Worm (Caenorhabditis elegans) whole organism, young adult: ENCODE results near the gene sdz-26.

Experiments used
- B0261.1 ChIP-seq: sonication (generic microtip); optimal IDR thresholded peaks from 2 replicates; lab custom pipeline; 2016; ENCODE audit warnings: mild to moderate bottlenecking, missing genetic modification characterization, moderate library complexity, missing compliant biosample characterization
- C06A6.2 ChIP-seq: fragments of 200-800 bp; sonication (Bioruptor generic); conservative IDR thresholded peaks from 2 replicates; pipeline ENCODE4 v1.3.6; 2022; ENCODE audit warnings: missing genetic modification characterization, missing compliant biosample characterization
- F22D6.2 ChIP-seq: sonication (generic microtip); optimal IDR thresholded peaks from 2 replicates; lab custom pipeline; 2016; ENCODE audit warnings: mild to moderate bottlenecking, missing genetic modification characterization, missing compliant biosample characterization
- F23B12.7 ChIP-seq: sonication (generic microtip); optimal IDR thresholded peaks from 2 replicates; lab custom pipeline; 2017; ENCODE audit warnings: missing genetic modification characterization, mild to moderate bottlenecking, missing compliant biosample characterization, antibody characterized with exemption, moderate library complexity; ENCODE audit not compliant: insufficient read depth
- F52B5.7 ChIP-seq: sonication (generic microtip); optimal IDR thresholded peaks from 2 replicates; lab custom pipeline; 2016; ENCODE audit warnings: mild to moderate bottlenecking, missing genetic modification characterization, missing compliant biosample characterization
- F57C9.4 ChIP-seq: sonication (generic microtip); optimal IDR thresholded peaks from 2 replicates; lab custom pipeline; 2017; ENCODE audit warnings: mild to moderate bottlenecking, missing genetic modification characterization, missing compliant biosample characterization
- K12H6.12 ChIP-seq: fragments of 200-800 bp; sonication (Bioruptor generic); optimal IDR thresholded peaks from 2 replicates; lab custom pipeline; 2018; ENCODE audit warnings: mild to moderate bottlenecking, missing genetic modification characterization, missing compliant biosample characterization
- Y53F4B.3 ChIP-seq: fragments of 200-800 bp; sonication (Bioruptor generic); IDR thresholded peaks from 2 replicates; pipeline ENCODE4 v1.3.6; 2022; ENCODE audit warnings: missing genetic modification reagents, missing genetic modification characterization, missing compliant biosample characterization
- ZK185.1 ChIP-seq: sonication (generic microtip); optimal IDR thresholded peaks from 2 replicates; lab custom pipeline; 2016; ENCODE audit warnings: mild to moderate bottlenecking, missing genetic modification characterization, missing compliant biosample characterization; ENCODE audit not compliant: poor library complexity, severe bottlenecking
- attf-3 ChIP-seq: fragments of 200-800 bp; sonication (Bioruptor generic); conservative IDR thresholded peaks from 2 replicates; pipeline ENCODE4 v1.3.6; 2022; ENCODE audit warnings: missing genetic modification reagents, missing genetic modification characterization, missing compliant biosample characterization
- attf-5 ChIP-seq: fragments of 200-800 bp; sonication (Bioruptor generic); optimal IDR thresholded peaks from 2 replicates; lab custom pipeline; 2018; ENCODE audit warnings: mild to moderate bottlenecking, missing genetic modification characterization, missing compliant biosample characterization
- cebp-1 ChIP-seq, 2 experiments: fragments of 200-800 bp in 1 of 2; sonication (Bioruptor generic) in 1 of 2; sonication (generic microtip) in 1 of 2; IDR thresholded peaks in 1 of 2; optimal IDR thresholded peaks in 1 of 2; 2 replicates each; pipeline versions ENCODE4 v1.3.6 to Lab custom; 2017 to 2022; ENCODE audit warnings: missing compliant biosample characterization in 2 of 2, missing genetic modification characterization in 2 of 2, mild to moderate bottlenecking in 1 of 2, missing genetic modification reagents in 1 of 2, moderate library complexity in 1 of 2
- ceh-27 ChIP-seq: fragments of 200-800 bp; sonication (Bioruptor generic); optimal IDR thresholded peaks from 2 replicates; lab custom pipeline; 2018; ENCODE audit warnings: mild to moderate bottlenecking, missing genetic modification characterization, moderate library complexity, missing compliant biosample characterization
- ceh-91 ChIP-seq: fragments of 200-800 bp; sonication (Bioruptor generic); IDR thresholded peaks from 2 replicates; pipeline ENCODE4 v1.3.6; 2022; ENCODE audit warnings: missing genetic modification reagents, missing genetic modification characterization, missing compliant biosample characterization
- chd-7 ChIP-seq: sonication (generic microtip); optimal IDR thresholded peaks from 2 replicates; lab custom pipeline; 2016; ENCODE audit warnings: mild to moderate bottlenecking, missing genetic modification characterization, moderate library complexity, missing compliant biosample characterization
- dpff-1 ChIP-seq: sonication (generic microtip); optimal IDR thresholded peaks from 2 replicates; lab custom pipeline; 2017; ENCODE audit warnings: mild to moderate bottlenecking, missing genetic modification characterization, missing compliant biosample characterization
- egl-18 ChIP-seq: fragments of 200-800 bp; sonication (Bioruptor generic); IDR thresholded peaks from 2 replicates; pipeline ENCODE4 v1.3.6; 2022; ENCODE audit warnings: missing genetic modification reagents, missing genetic modification characterization, missing compliant biosample characterization
- ekl-4 ChIP-seq: fragments of 200-800 bp; sonication (Bioruptor generic); IDR thresholded peaks from 2 replicates; pipeline ENCODE4 v1.3.6; 2022; ENCODE audit warnings: missing genetic modification reagents, missing genetic modification characterization, missing compliant biosample characterization
- him-1 ChIP-seq: sonication (generic microtip); optimal IDR thresholded peaks from 2 replicates; lab custom pipeline; 2016; ENCODE audit warnings: missing genotype, missing genetic modification reagents, missing genetic modification characterization, missing compliant biosample characterization
- hlh-12 ChIP-seq: sonication (generic microtip); optimal IDR thresholded peaks from 2 replicates; lab custom pipeline; 2016; ENCODE audit warnings: missing genetic modification characterization, missing compliant biosample characterization
- hmg-1.2 ChIP-seq: fragments of 200-800 bp; sonication (Bioruptor generic); IDR thresholded peaks from 2 replicates; pipeline ENCODE4 v1.3.6; 2022; ENCODE audit warnings: missing genetic modification reagents, missing genetic modification characterization, missing compliant biosample characterization
- hrde-1 ChIP-seq: sonication (generic microtip); optimal IDR thresholded peaks from 2 replicates; lab custom pipeline; 2016; ENCODE audit warnings: missing genetic modification characterization, mild to moderate bottlenecking, missing compliant biosample characterization, moderate library complexity, missing genotype, missing genetic modification reagents, borderline replicate concordance
- hsf-1 ChIP-seq: fragments of 200-800 bp; sonication (Bioruptor generic); IDR thresholded peaks from 2 replicates; pipeline ENCODE4 v1.3.6; 2022; ENCODE audit warnings: missing genetic modification reagents, missing genetic modification characterization, missing compliant biosample characterization
- lag-1 ChIP-seq: fragments of 200-800 bp; sonication (Bioruptor generic); IDR thresholded peaks from 2 replicates; pipeline ENCODE4 v1.3.6; 2022; ENCODE audit warnings: missing genetic modification reagents, missing genetic modification characterization, missing compliant biosample characterization
- let-607 ChIP-seq, 2 experiments: fragments of 200-800 bp in 1 of 2; sonication (Bioruptor generic) in 1 of 2; sonication (generic microtip) in 1 of 2; optimal IDR thresholded peaks; 2 replicates each; lab custom pipeline; 2016 to 2018; ENCODE audit warnings: mild to moderate bottlenecking in 2 of 2, missing compliant biosample characterization in 2 of 2, missing genetic modification characterization in 2 of 2, moderate library complexity in 2 of 2, missing genotype in 1 of 2
- lin-35 ChIP-seq, 3 experiments: fragments of 150-350 bp in 2 of 3; sonication (generic microtip) in 1 of 3; optimal IDR thresholded peaks; 2 replicates each; lab custom pipeline; 2014 to 2018; ENCODE audit warnings: missing biosample characterization in 3 of 3, missing genetic modification characterization in 3 of 3, missing genetic modification reagents in 3 of 3
- lin-40 ChIP-seq: sonication (generic microtip); optimal IDR thresholded peaks from 2 replicates; lab custom pipeline; 2016; ENCODE audit warnings: missing genetic modification characterization, mild to moderate bottlenecking, missing compliant biosample characterization, missing genotype, missing genetic modification reagents
- lsl-1 ChIP-seq: fragments of 200-800 bp; sonication (Bioruptor generic); optimal IDR thresholded peaks from 2 replicates; lab custom pipeline; 2018; ENCODE audit warnings: mild to moderate bottlenecking, missing genetic modification characterization, moderate library complexity, missing compliant biosample characterization
- madf-10 ChIP-seq: sonication (generic microtip); optimal IDR thresholded peaks from 2 replicates; lab custom pipeline; 2016; ENCODE audit warnings: mild to moderate bottlenecking, missing genetic modification characterization, missing compliant biosample characterization
- madf-6 ChIP-seq: fragments of 200-800 bp; sonication (Bioruptor generic); IDR thresholded peaks from 2 replicates; pipeline ENCODE4 v1.3.6; 2022; ENCODE audit warnings: missing genetic modification reagents, missing genetic modification characterization, missing compliant biosample characterization
- mcd-1 ChIP-seq: fragments of 200-800 bp; sonication (Bioruptor generic); IDR thresholded peaks from 2 replicates; pipeline ENCODE4 v1.3.6; 2022; ENCODE audit warnings: missing genetic modification reagents, missing genetic modification characterization, missing compliant biosample characterization
- nhr-27 ChIP-seq: fragments of 200-800 bp; sonication (Bioruptor generic); optimal IDR thresholded peaks from 2 replicates; lab custom pipeline; 2018; ENCODE audit warnings: mild to moderate bottlenecking, missing genetic modification characterization, moderate library complexity, missing compliant biosample characterization
- nhr-80 ChIP-seq: sonication (generic microtip); optimal IDR thresholded peaks from 2 replicates; lab custom pipeline; 2016; ENCODE audit warnings: missing genetic modification characterization, missing compliant biosample characterization
- nhr-90 ChIP-seq: sonication (generic microtip); optimal IDR thresholded peaks from 2 replicates; lab custom pipeline; 2016; ENCODE audit warnings: missing genotype, mild to moderate bottlenecking, missing genetic modification characterization, missing compliant biosample characterization
- pha-4 ChIP-seq: fragments of 150-350 bp; sonication (generic microtip); optimal IDR thresholded peaks from 2 replicates; lab custom pipeline; 2014; ENCODE audit warnings: missing biosample characterization, missing genetic modification reagents, missing genetic modification characterization
- snpc-1.1 ChIP-seq: sonication (generic microtip); optimal IDR thresholded peaks from 2 replicates; lab custom pipeline; 2017; ENCODE audit warnings: missing genetic modification characterization, mild to moderate bottlenecking, missing compliant biosample characterization, antibody characterized with exemption, moderate library complexity, missing genotype, missing genetic modification reagents; ENCODE audit not compliant: insufficient read depth
- snpc-4 ChIP-seq, 5 experiments: fragments of 150-350 bp in 1 of 5; sonication (generic microtip) in 4 of 5; optimal IDR thresholded peaks; 2 replicates each; lab custom pipeline; 2014 to 2018; ENCODE audit warnings: missing genetic modification characterization in 5 of 5, missing biosample characterization in 3 of 5, antibody characterized with exemption in 2 of 5, mild to moderate bottlenecking in 2 of 5, missing compliant biosample characterization in 2 of 5, missing genotype in 2 of 5, moderate library complexity in 2 of 5, missing genetic modification reagents in 1 of 5
- tbp1 ChIP-seq: fragments of 200-800 bp; sonication (Bioruptor generic); optimal IDR thresholded peaks from 2 replicates; lab custom pipeline; 2018; ENCODE audit warnings: mild to moderate bottlenecking, missing genetic modification characterization, missing compliant biosample characterization
- ztf-18 ChIP-seq: sonication (generic microtip); optimal IDR thresholded peaks from 2 replicates; lab custom pipeline; 2016; ENCODE audit warnings: missing genotype, mild to moderate bottlenecking, missing genetic modification characterization, missing compliant biosample characterization
- ztf-22 ChIP-seq: fragments of 200-800 bp; sonication (Bioruptor generic); optimal IDR thresholded peaks from 2 replicates; lab custom pipeline; 2018; ENCODE audit warnings: mild to moderate bottlenecking, missing genetic modification characterization, moderate library complexity, missing compliant biosample characterization

The sdz-26 gene

ce11 chrII:14365182-14365751, 16.3 kb upstream of the sdz-26 start, which contains the start of gene imb-2 (continued):
- TF ChIP-seq hsf-1 (GFP tag; lab: Robert Waterston, UW) (no peak), lin-35 (GFP tag; optimal IDR thresholded peaks at IDR 0.05; lab: Kevin White, UChicago) (peak in 1 of 3 experiments; percentile 73), attf-5 (GFP tag; lab: Kevin White, UChicago) (peak; percentile 89), nhr-80 (peak; percentile 44), K12H6.12 (tag; lab: Kevin White, UChicago) (peak; percentile 60), him-1 (tag; lab: Kevin White, UChicago) (peak; percentile 3), hrde-1 (peak; percentile 1), lsl-1 (GFP tag; lab: Kevin White, UChicago) (peak; percentile 88), mcd-1 (GFP tag; lab: Robert Waterston, UW) (peak; percentile 60), tbp1 (GFP tag; lab: Kevin White, UChicago) (peak; percentile 9), ztf-18 (tag; lab: Kevin White, UChicago) (peak; percentile 89), F22D6.2 (tag; lab: Kevin White, UChicago) (no peak), dpff-1 (tag; lab: Kevin White, UChicago) (no peak), cebp-1 (GFP tag; IDR thresholded peaks at IDR 0.05; lab: Robert Waterston, UW) (no peak), cebp-1 (tag; optimal IDR thresholded peaks at IDR 0.05; lab: Kevin White, UChicago) (peak; percentile 38), F23B12.7 (no peak), Y53F4B.3 (no peak), lag-1 (no peak), lin-40 (tag; lab: Kevin White, UChicago) (peak; percentile 36), snpc-4 (GFP tag; optimal IDR thresholded peaks at IDR 0.05; lab: Kevin White, UChicago) (no peak), snpc-4 (tag; optimal IDR thresholded peaks at IDR 0.05; lab: Kevin White, UChicago) (peak in 2 of 4 experiments; percentile 20 to 38), snpc-1.1 (tag; lab: Kevin White, UChicago) (peak; percentile 1), ceh-91 (GFP tag; lab: Robert Waterston, UW) (peak; percentile 52; the same call in 1 of the 2 replicates), hmg-1.2 (peak; percentile 10; the same call in 1 of the 2 replicates), ceh-27 (peak; percentile 12), ekl-4 (GFP tag; lab: Robert Waterston, UW) (no peak)

- TF ChIP-seq pha-4 (tag; lab: Kevin White, UChicago) (no peak), nhr-27 (tag; lab: Kevin White, UChicago) (no peak), F57C9.4 (tag; lab: Kevin White, UChicago) (no peak), B0261.1 (tag; lab: Kevin White, UChicago) (no peak), nhr-80 (no peak), chd-7 (tag; lab: Kevin White, UChicago) (no peak), ztf-22 (no peak), lin-35 (GFP tag; optimal IDR thresholded peaks at IDR 0.05; lab: Kevin White, UChicago) (no peak), madf-10 (tag; lab: Kevin White, UChicago) (no peak), madf-6 (GFP tag; lab: Robert Waterston, UW) (no peak), C06A6.2 (GFP tag; lab: Robert Waterston, UW) (no peak), F52B5.7 (tag; lab: Kevin White, UChicago) (no peak), ZK185.1 (no peak), cebp-1 (GFP tag; IDR thresholded peaks at IDR 0.05; lab: Robert Waterston, UW) (no peak), cebp-1 (tag; optimal IDR thresholded peaks at IDR 0.05; lab: Kevin White, UChicago) (no peak), hlh-12 (tag; lab: Kevin White, UChicago) (no peak), attf-3 (GFP tag; lab: Robert Waterston, UW) (no peak), let-607 (tag; optimal IDR thresholded peaks at IDR 0.05; lab: Kevin White, UChicago) (no peak), ceh-91 (GFP tag; lab: Robert Waterston, UW) (no peak), nhr-90 (tag; lab: Kevin White, UChicago) (no peak), egl-18 (GFP tag; lab: Robert Waterston, UW) (no peak)
- TF ChIP-seq, all 124 proteins: peak for 0
Measured at ce11 chrII:14374594-14374993, 7.0 kb upstream of the sdz-26 start.
